Worm (Caenorhabditis elegans) whole organism, midembryonic: ENCODE results near the gene ttr-16.

ENCODE experiments used
- T22C8.4 ChIP-seq: fragments of 200-800 bp; sonication (Bioruptor generic); IDR thresholded peaks from 2 replicates; pipeline ENCODE4 v1.3.6; 2022; ENCODE audit warnings: missing genetic modification characterization, missing compliant biosample characterization
- cog-1 ChIP-seq: sonication (generic microtip); optimal IDR thresholded peaks from 2 replicates; lab custom pipeline; 2016; ENCODE audit warnings: missing genetic modification characterization, missing compliant biosample characterization
- flt-1 ChIP-seq: fragments of 200-800 bp; sonication (Bioruptor generic); IDR thresholded peaks from 2 replicates; pipeline ENCODE4 v1.3.6; 2022; ENCODE audit warnings: missing genetic modification characterization, missing compliant biosample characterization
- klf-2 ChIP-seq: fragments of 200-800 bp; sonication (Bioruptor generic); conservative IDR thresholded peaks from 2 replicates; pipeline ENCODE4 v1.3.6; 2022; ENCODE audit warnings: missing genetic modification reagents, missing genetic modification characterization, missing compliant biosample characterization
- med-1 ChIP-seq: sonication (generic microtip); optimal IDR thresholded peaks from 2 replicates; lab custom pipeline; 2017; ENCODE audit warnings: missing genetic modification characterization, mild to moderate bottlenecking, missing compliant biosample characterization, antibody characterized with exemption, missing genetic modification reagents; ENCODE audit not compliant: insufficient read depth
- ztf-29 ChIP-seq: fragments of 200-800 bp; sonication (Bioruptor generic); IDR thresholded peaks from 2 replicates; pipeline ENCODE4 v1.3.6; 2022; ENCODE audit warnings: missing genetic modification reagents, missing genetic modification characterization, missing compliant biosample characterization

ce11 chrIV:11102608-11103007, 38.7 kb upstream of the ttr-16 start, which contains the start of gene srlf-17:
- no peak for TF ChIP-seq T22C8.4 (GFP tag; lab: Robert Waterston, UW)
- TF ChIP-seq ztf-29 (GFP tag; lab: Robert Waterston, UW) = no peak
- TF ChIP-seq flt-1 = no peak
- TF ChIP-seq cog-1 (tag; lab: Kevin White, UChicago) = no peak
- TF ChIP-seq med-1 (GFP tag; lab: Kevin White, UChicago) = no peak
- no peak for TF ChIP-seq klf-2 (GFP tag; lab: Robert Waterston, UW)
